Worm (Caenorhabditis elegans): ENCODE data around the gene pho-11.

Gene pho-11

ce11 chrII:9931012-9931411 is 637 bp upstream of the pho-11 start (continued):
- TF ChIP-seq nhr-90 (tag; optimal IDR thresholded peaks at IDR 0.05; ENCODE audit: poor library complexity) (no peak), pag-3 (tag; optimal IDR thresholded peaks at IDR 0.05; ENCODE audit: borderline replicate concordance, insufficient read depth) (no peak), C34B4.2 (tag; optimal IDR thresholded peaks at IDR 0.05) (no peak), zip-4 (GFP tag; optimal IDR thresholded peaks at IDR 0.05) (no peak), unc-30 (tag; optimal IDR thresholded peaks at IDR 0.05) (no peak), grh-1 (GFP tag; IDR thresholded peaks at IDR 0.05) (no peak), dsc-1 (tag; optimal IDR thresholded peaks at IDR 0.05) (peak; percentile 35), nhr-77 (tag; optimal IDR thresholded peaks at IDR 0.05) (peak; percentile 6), isw-1 (GFP tag; IDR thresholded peaks at IDR 0.05) (peak; percentile 63), lir-3 (tag; optimal IDR thresholded peaks at IDR 0.05; ENCODE audit: poor library complexity) (peak; percentile 78), snu-23 (GFP tag; optimal IDR thresholded peaks at IDR 0.05) (peak; percentile 59), nhr-19 (GFP tag; conservative IDR thresholded peaks at IDR 0.05) (peak; percentile 57), rnt-1 (tag; optimal IDR thresholded peaks at IDR 0.05) (peak; percentile 84), C04F5.9 (tag; optimal IDR thresholded peaks at IDR 0.05) (peak; percentile 9), ceh-82 (tag; optimal IDR thresholded peaks at IDR 0.05) (peak in 1 of 3 experiments; percentile 18), nhr-47 (tag; optimal IDR thresholded peaks at IDR 0.05) (peak; percentile 68), mab-9 (GFP tag; IDR thresholded peaks at IDR 0.05) (0 out of 2 replicates have a peak, but pooled peaks have one; percentile 21), nhr-71 (tag; optimal IDR thresholded peaks at IDR 0.05) (peak; percentile 82), lin-14 (GFP tag; optimal IDR thresholded peaks at IDR 0.05) (peak; percentile 82), elt-2 (tag; optimal IDR thresholded peaks at IDR 0.05) (no peak)

ce11 chrII:9933947-9934383 is 2.3 kb downstream of the pho-11 start:
- peak; percentile 48 for TF ChIP-seq nhr-47 (tag; optimal IDR thresholded peaks at IDR 0.05)
- no peak for TF ChIP-seq ceh-8 (GFP tag; optimal IDR thresholded peaks at IDR 0.05)
- TF ChIP-seq mep-1 (tag; optimal IDR thresholded peaks at IDR 0.05) = no peak
- no peak for TF ChIP-seq vab-15 (tag; optimal IDR thresholded peaks at IDR 0.05)
- TF ChIP-seq mdl-1 (tag; optimal IDR thresholded peaks at IDR 0.05) = no peak
- TF ChIP-seq snpc-4 (tag; optimal IDR thresholded peaks at IDR 0.05) = no peak
- TF ChIP-seq ces-1 (GFP tag; optimal IDR thresholded peaks at IDR 0.05) = no peak
- TF ChIP-seq skn-1 (tag; optimal IDR thresholded peaks at IDR 0.05) = no peak
- no peak for TF ChIP-seq C16A3.4 (tag; optimal IDR thresholded peaks at IDR 0.05)
- TF ChIP-seq ztf-11 (tag; optimal IDR thresholded peaks at IDR 0.05) = no peak
- TF ChIP-seq sox-4 (tag; optimal IDR thresholded peaks at IDR 0.05) = no peak
- TF ChIP-seq tbx-2 (tag; optimal IDR thresholded peaks at IDR 0.05) = no peak
- TF ChIP-seq nhr-71 (tag; optimal IDR thresholded peaks at IDR 0.05) = peak; percentile 42
- no peak for TF ChIP-seq C04F5.9 (tag; optimal IDR thresholded peaks at IDR 0.05)
- TF ChIP-seq blmp-1 (tag; optimal IDR thresholded peaks at IDR 0.05) = no peak
- TF ChIP-seq irx-1 (tag; optimal IDR thresholded peaks at IDR 0.05) = no peak
- TF ChIP-seq lir-3 (tag; optimal IDR thresholded peaks at IDR 0.05; ENCODE audit: poor library complexity) = no peak
- TF ChIP-seq efl-1 (optimal IDR thresholded peaks at IDR 0.05) = no peak
- TF ChIP-seq efl-1 (GFP tag; optimal IDR thresholded peaks at IDR 0.05 in 1 of 2) = peak in 1 of 2 experiments; percentile 88
- TF ChIP-seq ceh-63 (GFP tag; optimal IDR thresholded peaks at IDR 0.05) = no peak
- TF ChIP-seq hpl-2 (GFP tag; optimal IDR thresholded peaks at IDR 0.05) = no peak
- TF ChIP-seq snu-23 (GFP tag; optimal IDR thresholded peaks at IDR 0.05) = peak; percentile 48
- TF ChIP-seq aly-2 (tag; optimal IDR thresholded peaks at IDR 0.05) = peak; percentile 59
- no peak for TF ChIP-seq alr-1 (tag; optimal IDR thresholded peaks at IDR 0.05; ENCODE audit: borderline replicate concordance)
- TF ChIP-seq lin-14 (GFP tag; optimal IDR thresholded peaks at IDR 0.05) = no peak
- TF ChIP-seq nhr-237 (tag; optimal IDR thresholded peaks at IDR 0.05) = no peak
- no peak for TF ChIP-seq unc-130 (tag; optimal IDR thresholded peaks at IDR 0.05)
- no peak for TF ChIP-seq dsc-1 (tag; optimal IDR thresholded peaks at IDR 0.05)
- no peak for TF ChIP-seq ceh-90 (tag; optimal IDR thresholded peaks at IDR 0.05)
- TF ChIP-seq nhr-77 (tag; optimal IDR thresholded peaks at IDR 0.05) = no peak
- no peak for TF ChIP-seq pag-3 (tag; optimal IDR thresholded peaks at IDR 0.05; ENCODE audit: borderline replicate concordance, insufficient read depth)
- TF ChIP-seq nhr-12 (tag; optimal IDR thresholded peaks at IDR 0.05) = no peak
- TF ChIP-seq swsn-7 (tag; optimal IDR thresholded peaks at IDR 0.05) = no peak
- no peak for TF ChIP-seq fkh-8 (tag; optimal IDR thresholded peaks at IDR 0.05)
- no peak for TF ChIP-seq nhr-76 (tag; optimal IDR thresholded peaks at IDR 0.05)
- no peak for TF ChIP-seq tlp-1 (tag; optimal IDR thresholded peaks at IDR 0.05)
- TF ChIP-seq fkh-10 (GFP tag; optimal IDR thresholded peaks at IDR 0.05) = no peak
- TF ChIP-seq ceh-82 (tag; optimal IDR thresholded peaks at IDR 0.05) = no peak
- no peak for TF ChIP-seq aha-1 (tag; optimal IDR thresholded peaks at IDR 0.05)
- TF ChIP-seq pax-3 (tag; optimal IDR thresholded peaks at IDR 0.05) = no peak

Data from whole organism, L1 larva.